Fruit fly (Drosophila melanogaster) whole organism, embryonic: ENCODE results near the gene CG32192.

ENCODE experiments used
- BtbVII ChIP-seq: fragments of 200-800 bp; sonication (Bioruptor generic); optimal IDR thresholded peaks from 3 replicates; lab custom pipeline; 2017; ENCODE audit warnings: missing biosample characterization, mild to moderate bottlenecking, missing genetic modification characterization
- CG10274 ChIP-seq: fragments of 200-800 bp; sonication (Bioruptor generic); optimal IDR thresholded peaks from 3 replicates; lab custom pipeline; 2017; ENCODE audit warnings: missing biosample characterization, mild to moderate bottlenecking, missing genetic modification characterization
- CG10431 ChIP-seq: fragments of 200-800 bp; sonication (Bioruptor generic); optimal IDR thresholded peaks from 3 replicates; lab custom pipeline; 2018; ENCODE audit warnings: missing biosample characterization, mild to moderate bottlenecking, missing genetic modification characterization
- CG10654 ChIP-seq: fragments of 200-800 bp; sonication (Bioruptor generic); optimal IDR thresholded peaks from 2 replicates; lab custom pipeline; 2016; ENCODE audit warnings: missing biosample characterization, missing genetic modification characterization
- CG11085 ChIP-seq: fragments of 200-800 bp; sonication (Bioruptor generic); IDR thresholded peaks from 2 replicates; pipeline ENCODE4 v1.3.6; 2022; ENCODE audit warnings: missing biosample characterization, missing genetic modification characterization
- CG11247 ChIP-seq: fragments of 200-800 bp; sonication (Bioruptor generic); IDR thresholded peaks from 2 replicates; pipeline ENCODE4 v1.3.6; 2022; ENCODE audit warnings: missing biosample characterization, missing genetic modification characterization
- CG12391 ChIP-seq: fragments of 200-800 bp; sonication (Bioruptor generic); optimal IDR thresholded peaks from 3 replicates; lab custom pipeline; 2018; ENCODE audit warnings: missing biosample characterization, mild to moderate bottlenecking, missing genetic modification characterization, moderate library complexity
- CG12659 ChIP-seq: fragments of 200-800 bp; sonication (Bioruptor generic); optimal IDR thresholded peaks from 3 replicates; lab custom pipeline; 2017; ENCODE audit warnings: mild to moderate bottlenecking, missing biosample characterization, missing genetic modification reagents, missing genetic modification characterization
- CG13123 ChIP-seq: fragments of 200-800 bp; sonication (Bioruptor generic); optimal IDR thresholded peaks from 2 replicates; lab custom pipeline; 2016; ENCODE audit warnings: missing biosample characterization, missing genetic modification characterization
- CG13775 ChIP-seq: fragments of 200-800 bp; sonication (Bioruptor generic); optimal IDR thresholded peaks from 3 replicates; lab custom pipeline; 2017; ENCODE audit warnings: missing biosample characterization, mild to moderate bottlenecking, missing genetic modification characterization
- CG15514 ChIP-seq: fragments of 200-800 bp; sonication (Bioruptor generic); optimal IDR thresholded peaks from 3 replicates; lab custom pipeline; 2017; ENCODE audit warnings: missing biosample characterization, missing genetic modification characterization, mild to moderate bottlenecking, moderate library complexity, missing genetic modification reagents
- CG17802 ChIP-seq: fragments of 200-800 bp; sonication (Bioruptor generic); optimal IDR thresholded peaks from 2 replicates; lab custom pipeline; 2018; ENCODE audit warnings: missing biosample characterization, mild to moderate bottlenecking, missing genetic modification characterization, moderate library complexity
- CG18011 ChIP-seq: fragments of 200-800 bp; sonication (Bioruptor generic); optimal IDR thresholded peaks from 2 replicates; lab custom pipeline; 2017; ENCODE audit warnings: missing biosample characterization, missing genetic modification characterization, mild to moderate bottlenecking, moderate library complexity, missing genotype
- CG1832 ChIP-seq: fragments of 200-800 bp; sonication (Bioruptor generic); optimal IDR thresholded peaks from 2 replicates; lab custom pipeline; 2017; ENCODE audit warnings: missing biosample characterization, mild to moderate bottlenecking, missing genetic modification characterization, inconsistent platforms
- CG31388 ChIP-seq: fragments of 200-800 bp; sonication (Bioruptor generic); optimal IDR thresholded peaks from 2 replicates; lab custom pipeline; 2016; ENCODE audit warnings: missing biosample characterization, missing genetic modification characterization
- CG6683 ChIP-seq: fragments of 200-800 bp; sonication (Bioruptor generic); optimal IDR thresholded peaks from 2 replicates; lab custom pipeline; 2017; ENCODE audit warnings: missing biosample characterization, mild to moderate bottlenecking, missing genetic modification characterization, missing genetic modification reagents
- CG7271 ChIP-seq: fragments of 200-800 bp; sonication (Bioruptor generic); optimal IDR thresholded peaks from 2 replicates; lab custom pipeline; 2018; ENCODE audit warnings: missing biosample characterization, mild to moderate bottlenecking, missing genetic modification characterization, moderate library complexity
- CG7357 ChIP-seq: fragments of 200-800 bp; sonication (Bioruptor generic); IDR thresholded peaks from 3 replicates; pipeline ENCODE4 v1.3.6; 2022; ENCODE audit warnings: missing biosample characterization, missing genetic modification characterization
- CG7556 ChIP-seq: fragments of 200-800 bp; sonication (Bioruptor generic); optimal IDR thresholded peaks from 2 replicates; lab custom pipeline; 2017; ENCODE audit warnings: missing biosample characterization, mild to moderate bottlenecking, missing genetic modification characterization
- CG7839 ChIP-seq: fragments of 200-800 bp; sonication (Bioruptor generic); optimal IDR thresholded peaks from 3 replicates; lab custom pipeline; 2018; ENCODE audit warnings: missing biosample characterization, mild to moderate bottlenecking, missing genetic modification characterization, moderate library complexity
- CG8478 ChIP-seq: fragments of >200 bp; optimal IDR thresholded peaks from 2 replicates; lab custom pipeline; 2018
- CG9609 ChIP-seq: fragments of 200-800 bp; sonication (Bioruptor generic); optimal IDR thresholded peaks from 3 replicates; lab custom pipeline; 2016; ENCODE audit warnings: missing biosample characterization, missing genetic modification characterization
- Chrac-16 ChIP-seq: fragments of 200-800 bp; sonication (Bioruptor generic); optimal IDR thresholded peaks from 3 replicates; lab custom pipeline; 2016; ENCODE audit warnings: missing biosample characterization, missing genetic modification characterization
- D ChIP-seq, 2 experiments: fragments of 200-800 bp in 1 of 2; fragments of >200 bp in 1 of 2; sonication (Bioruptor generic) in 1 of 2; optimal IDR thresholded peaks; 2 replicates in 1 of 2; 3 replicates in 1 of 2; lab custom pipeline; 2017; ENCODE audit warnings: mild to moderate bottlenecking in 1 of 2, missing biosample characterization in 1 of 2, missing genetic modification characterization in 1 of 2, missing genetic modification reagents in 1 of 2
- Dref ChIP-seq: fragments of 200-800 bp; sonication (Bioruptor generic); IDR thresholded peaks from 2 replicates; pipeline ENCODE4 v1.3.6; 2022; ENCODE audit warnings: missing biosample characterization, missing genetic modification characterization
- Hand ChIP-seq: fragments of 200-800 bp; sonication (Bioruptor generic); optimal IDR thresholded peaks from 2 replicates; lab custom pipeline; 2017; ENCODE audit warnings: mild to moderate bottlenecking, missing biosample characterization, missing genetic modification reagents, missing genetic modification characterization
- Hr51 ChIP-seq, 2 experiments: fragments of 200-800 bp; sonication (Bioruptor generic); optimal IDR thresholded peaks; 2 replicates in 1 of 2; 3 replicates in 1 of 2; lab custom pipeline; 2016 to 2018; ENCODE audit warnings: missing biosample characterization in 2 of 2, missing genetic modification characterization in 2 of 2, mild to moderate bottlenecking in 1 of 2, moderate library complexity in 1 of 2
- Hr78 ChIP-seq, 2 experiments: fragments of 200-800 bp in 1 of 2; fragments of >200 bp in 1 of 2; sonication (Bioruptor generic) in 1 of 2; optimal IDR thresholded peaks; 2 replicates each; lab custom pipeline; 2017 to 2019; ENCODE audit warnings: missing biosample characterization in 2 of 2, missing genetic modification characterization in 2 of 2, mild to moderate bottlenecking in 1 of 2, moderate library complexity in 1 of 2
- Jarid2 ChIP-seq: fragments of 200-800 bp; sonication (Bioruptor generic); optimal IDR thresholded peaks from 3 replicates; lab custom pipeline; 2017; ENCODE audit warnings: mild to moderate bottlenecking, missing biosample characterization, missing genetic modification reagents, missing genetic modification characterization
- Mes4 ChIP-seq: fragments of 200-800 bp; sonication (Bioruptor generic); optimal IDR thresholded peaks from 2 replicates; lab custom pipeline; 2016; ENCODE audit warnings: missing biosample characterization, missing genetic modification characterization
- Optix ChIP-seq: fragments of 200-800 bp; sonication (Bioruptor generic); IDR thresholded peaks from 3 replicates; pipeline ENCODE4 v1.3.6; 2022; ENCODE audit warnings: missing biosample characterization, missing genetic modification characterization
- Sry-δ ChIP-seq: fragments of 200-800 bp; sonication (Bioruptor generic); optimal IDR thresholded peaks from 2 replicates; lab custom pipeline; 2016; ENCODE audit warnings: missing biosample characterization, missing genetic modification characterization
- Trl ChIP-seq, 3 experiments: fragments of >200 bp in 2 of 3; fragments of 200-800 bp in 1 of 3; sonication (Bioruptor generic) in 1 of 3; optimal IDR thresholded peaks; 2 replicates in 1 of 3; 3 replicates in 2 of 3; lab custom pipeline; 2016 to 2017; ENCODE audit warnings: missing biosample characterization in 1 of 3, missing genetic modification characterization in 1 of 3
- ac ChIP-seq: fragments of 200-800 bp; sonication (Bioruptor generic); optimal IDR thresholded peaks from 3 replicates; lab custom pipeline; 2017; ENCODE audit warnings: missing biosample characterization, mild to moderate bottlenecking, missing genetic modification characterization
- amos ChIP-seq: fragments of 200-800 bp; sonication (Bioruptor generic); IDR thresholded peaks from 2 replicates; pipeline ENCODE4 v1.3.6; 2022; ENCODE audit warnings: missing biosample characterization, missing genetic modification characterization; ENCODE audit not compliant: partially characterized antibody
- az2 ChIP-seq: fragments of 200-800 bp; sonication (Bioruptor generic); optimal IDR thresholded peaks from 3 replicates; lab custom pipeline; 2016; ENCODE audit warnings: missing biosample characterization, missing genetic modification characterization
- dpn ChIP-seq, 2 experiments: fragments of 200-800 bp; sonication (Bioruptor generic); optimal IDR thresholded peaks; 3 replicates each; lab custom pipeline; 2016; ENCODE audit warnings: missing biosample characterization in 2 of 2, missing genetic modification characterization in 2 of 2
- gcm2 ChIP-seq: fragments of 200-800 bp; sonication (Bioruptor generic); optimal IDR thresholded peaks from 2 replicates; lab custom pipeline; 2016; ENCODE audit warnings: missing biosample characterization, missing genetic modification characterization
- ind ChIP-seq: fragments of 200-800 bp; sonication (Bioruptor generic); optimal IDR thresholded peaks from 3 replicates; lab custom pipeline; 2016; ENCODE audit warnings: missing biosample characterization, missing genetic modification characterization
- lov ChIP-seq, 2 experiments: fragments of 200-800 bp in 1 of 2; fragments of >200 bp in 1 of 2; sonication (Bioruptor generic) in 1 of 2; IDR thresholded peaks in 1 of 2; optimal IDR thresholded peaks in 1 of 2; 2 replicates in 1 of 2; 3 replicates in 1 of 2; pipeline versions ENCODE4 v1.3.6 to Lab custom; 2017 to 2022; ENCODE audit warnings: missing biosample characterization in 1 of 2, missing genetic modification characterization in 1 of 2
- odd ChIP-seq: fragments of 200-800 bp; sonication (Bioruptor generic); optimal IDR thresholded peaks from 2 replicates; lab custom pipeline; 2017; ENCODE audit warnings: missing biosample characterization, mild to moderate bottlenecking, missing genetic modification characterization
- ranshi ChIP-seq: fragments of 200-800 bp; sonication (Bioruptor generic); IDR thresholded peaks from 2 replicates; pipeline ENCODE4 v1.3.6; 2022; ENCODE audit warnings: missing biosample characterization, missing genetic modification characterization
- salm ChIP-seq: fragments of 200-800 bp; sonication (Bioruptor generic); optimal IDR thresholded peaks from 2 replicates; lab custom pipeline; 2018; ENCODE audit warnings: missing biosample characterization, mild to moderate bottlenecking, missing genetic modification characterization
- tap ChIP-seq: fragments of 200-800 bp; optimal IDR thresholded peaks from 3 replicates; lab custom pipeline; 2019; ENCODE audit warnings: missing biosample characterization, mild to moderate bottlenecking, missing genetic modification characterization, moderate library complexity
- tna ChIP-seq: fragments of 200-800 bp; sonication (Bioruptor generic); IDR thresholded peaks from 2 replicates; pipeline ENCODE4 v1.3.6; 2022; ENCODE audit warnings: missing biosample characterization, missing genetic modification characterization; ENCODE audit not compliant: partially characterized antibody
- usp ChIP-seq: fragments of >200 bp; optimal IDR thresholded peaks from 2 replicates; lab custom pipeline; 2017; ENCODE audit warnings: missing biosample characterization, missing genetic modification characterization
- wor ChIP-seq: fragments of 200-800 bp; sonication (Bioruptor generic); IDR thresholded peaks from 2 replicates; pipeline ENCODE4 v1.3.6; 2022; ENCODE audit warnings: missing biosample characterization, missing genetic modification characterization

Gene CG32192

dm6 chr3L:18008747-18009383 is 31.3 kb upstream of the CG32192 start (continued):
- TF ChIP-seq az2 = peak; percentile 85
- peak; percentile 74 for TF ChIP-seq CG10654 (GFP tag; lab: Kevin White, UChicago)
- no peak for TF ChIP-seq BtbVII (GFP tag; lab: Kevin White, UChicago)
- TF ChIP-seq CG10431 = no peak
- TF ChIP-seq CG13775 = peak; percentile 69
- TF ChIP-seq tna (GFP tag; lab: Robert Waterston, UW) = no peak
- TF ChIP-seq CG1832 (GFP tag; lab: Kevin White, UChicago) = no peak
- TF ChIP-seq CG6683 (GFP tag; lab: Kevin White, UChicago) = no peak
- no peak for TF ChIP-seq wor
- peak; percentile 70 for TF ChIP-seq CG7556 (GFP tag; lab: Kevin White, UChicago)
- TF ChIP-seq Trl (optimal IDR thresholded peaks at IDR 0.05; lab: Kevin White, UChicago) = no peak
- peak; percentile 49 for TF ChIP-seq Trl (GFP tag; optimal IDR thresholded peaks at IDR 0.05; lab: Kevin White, UChicago)
- peak in 1 of 2 experiments; percentile 66 for TF ChIP-seq Hr78 (GFP tag; optimal IDR thresholded peaks at IDR 0.05; lab: Kevin White, UChicago)
- peak; percentile 83 for TF ChIP-seq CG12391
- no peak for TF ChIP-seq CG11247 (GFP tag; lab: Robert Waterston, UW)
- peak; percentile 58; the same call in 2 of the 3 replicates for TF ChIP-seq Optix
- TF ChIP-seq Mes4 (GFP tag; lab: Kevin White, UChicago) = peak; percentile 77
- peak; percentile 83 for TF ChIP-seq CG7839 (tag; lab: Kevin White, UChicago)
- TF ChIP-seq CG9609 = peak; percentile 65
- TF ChIP-seq Hand (GFP tag; lab: Kevin White, UChicago) = no peak
- peak; percentile 60 for TF ChIP-seq ind (GFP tag; lab: Kevin White, UChicago)
- TF ChIP-seq CG31388 (GFP tag; lab: Kevin White, UChicago) = peak; percentile 22
- peak; percentile 6 for TF ChIP-seq ac (GFP tag; lab: Kevin White, UChicago)
- TF ChIP-seq CG13123 (GFP tag; lab: Kevin White, UChicago) = peak; percentile 50
- TF ChIP-seq CG11085 (GFP tag; lab: Robert Waterston, UW) = no peak
- TF ChIP-seq CG12659 (GFP tag; lab: Kevin White, UChicago) = peak; percentile 13
- peak; percentile 15 for TF ChIP-seq CG7271 (tag; lab: Kevin White, UChicago)
- peak; percentile 51 for TF ChIP-seq Sry-δ (GFP tag; lab: Kevin White, UChicago)
- no peak for TF ChIP-seq gcm2 (GFP tag; lab: Kevin White, UChicago)
- no peak for TF ChIP-seq Dref
- peak; percentile 65 for TF ChIP-seq CG17802 (tag; lab: Kevin White, UChicago)
- peak in 1 of 2 experiments; percentile 43 for TF ChIP-seq Hr51 (GFP tag; optimal IDR thresholded peaks at IDR 0.05; lab: Kevin White, UChicago)
- no peak for TF ChIP-seq CG8478 (lab: Kevin White, UChicago)
- TF ChIP-seq D (optimal IDR thresholded peaks at IDR 0.05; lab: Kevin White, UChicago) = no peak
- peak; percentile 85 for TF ChIP-seq D (GFP tag; optimal IDR thresholded peaks at IDR 0.05; lab: Kevin White, UChicago)
- peak; percentile 28 for TF ChIP-seq CG10274 (GFP tag; lab: Kevin White, UChicago)
- no peak for TF ChIP-seq CG18011 (GFP tag; lab: Kevin White, UChicago)
- no peak for TF ChIP-seq CG15514 (GFP tag; lab: Kevin White, UChicago)
- TF ChIP-seq ranshi (GFP tag; lab: Robert Waterston, UW) = peak; percentile 70; the same call in 1 of the 2 replicates
- peak; percentile 41 for TF ChIP-seq salm (tag; lab: Kevin White, UChicago)
- peak; percentile 77 for TF ChIP-seq tap (tag; lab: Kevin White, UChicago)
- peak; percentile 73 for TF ChIP-seq dpn (GFP tag; optimal IDR thresholded peaks at IDR 0.05; lab: Kevin White, UChicago)
- peak; percentile 80 for TF ChIP-seq Chrac-16 (GFP tag; lab: Kevin White, UChicago)
- peak; percentile 17 for TF ChIP-seq Jarid2
- TF ChIP-seq odd = peak; percentile 6
- TF ChIP-seq lov (optimal IDR thresholded peaks at IDR 0.05; lab: Kevin White, UChicago) = no peak
- TF ChIP-seq lov (GFP tag; IDR thresholded peaks at IDR 0.05; lab: Robert Waterston, UW) = peak; percentile 86; the same call in 1 of the 3 replicates
- 0 out of 3 replicates have a peak, but pooled peaks have one; percentile 36 for TF ChIP-seq CG7357
- TF ChIP-seq usp (GFP tag; lab: Kevin White, UChicago) = no peak
- no peak for TF ChIP-seq amos (GFP tag; lab: Robert Waterston, UW)
